Fruit fly (Drosophila melanogaster): ENCODE measurements around the gene CG42521.

Gene CG42521

dm6 chr3L:10637819-10638218, 14.4 kb upstream of the CG42521 start, which contains the start of gene Cnep1r2 (continued):
- peak; percentile 84 for TF ChIP-seq CG5953 (GFP tag; IDR thresholded peaks at IDR 0.05)
- TF ChIP-seq oc (tag; optimal IDR thresholded peaks at IDR 0.05), result peak; percentile 95
- TF ChIP-seq hkb (optimal IDR thresholded peaks at IDR 0.05), result no peak
- peak; percentile 95 for TF ChIP-seq hkb (GFP tag; IDR thresholded peaks at IDR 0.05)
- no peak for TF ChIP-seq ftz-f1 (GFP tag; optimal IDR thresholded peaks at IDR 0.05)
- TF ChIP-seq maf-S (GFP tag; optimal IDR thresholded peaks at IDR 0.05), result peak; percentile 49
- TF ChIP-seq CG32772 (GFP tag; IDR thresholded peaks at IDR 0.05), result peak; percentile 97
- TF ChIP-seq Hr78 (GFP tag; optimal IDR thresholded peaks at IDR 0.05), result no peak
- no peak for TF ChIP-seq Opbp (GFP tag; IDR thresholded peaks at IDR 0.05; ENCODE audit: partially characterized antibody)
- TF ChIP-seq nerfin-1 (tag; optimal IDR thresholded peaks at IDR 0.05), result peak; percentile 94
- TF ChIP-seq mam (GFP tag; optimal IDR thresholded peaks at IDR 0.05), result peak; percentile 82
- TF ChIP-seq Fer2 (tag; optimal IDR thresholded peaks at IDR 0.05), result peak; percentile 97
- peak; percentile 90 for TF ChIP-seq Med (GFP tag)
- TF ChIP-seq pan (optimal IDR thresholded peaks at IDR 0.05), result no peak
- peak in 1 of 2 experiments; percentile 96 for TF ChIP-seq pan (GFP tag; optimal IDR thresholded peaks at IDR 0.05 in 1 of 2, IDR thresholded peaks at IDR 0.05 in 1 of 2)
- no peak for TF ChIP-seq Trl (optimal IDR thresholded peaks at IDR 0.05)
- peak; percentile 65 for TF ChIP-seq Trl (GFP tag; optimal IDR thresholded peaks at IDR 0.05)
- TF ChIP-seq CG2889 (GFP tag; IDR thresholded peaks at IDR 0.05), result peak; percentile 88
- TF ChIP-seq lov (optimal IDR thresholded peaks at IDR 0.05), result no peak
- peak; percentile 85 for TF ChIP-seq lov (GFP tag; IDR thresholded peaks at IDR 0.05)
- peak; percentile 80 for TF ChIP-seq CG10462 (GFP tag; optimal IDR thresholded peaks at IDR 0.05)
- peak; percentile 93 for TF ChIP-seq B-H1 (GFP tag; IDR thresholded peaks at IDR 0.05)
- peak; percentile 96 for TF ChIP-seq Chrac-16 (GFP tag; optimal IDR thresholded peaks at IDR 0.05)
- TF ChIP-seq bcd (GFP tag; optimal IDR thresholded peaks at IDR 0.05), result peak; percentile 96
- TF ChIP-seq CG16863 (GFP tag; optimal IDR thresholded peaks at IDR 0.05), result peak; percentile 23
- peak; percentile 80 for TF ChIP-seq Dip3 (GFP tag; optimal IDR thresholded peaks at IDR 0.05)
- peak; percentile 69; the same call in 1 of the 2 replicates for TF ChIP-seq dati (GFP tag; IDR thresholded peaks at IDR 0.05)
- peak; percentile 87 for TF ChIP-seq CG7987 (GFP tag; optimal IDR thresholded peaks at IDR 0.05)
- peak; percentile 98 for TF ChIP-seq Abd-B (GFP tag; optimal IDR thresholded peaks at IDR 0.05)
- peak; percentile 55 for TF ChIP-seq CG15073 (GFP tag; optimal IDR thresholded peaks at IDR 0.05)
- peak; percentile 87 for TF ChIP-seq ac (GFP tag; optimal IDR thresholded peaks at IDR 0.05)
- TF ChIP-seq CG4424 (GFP tag; optimal IDR thresholded peaks at IDR 0.05), result peak; percentile 92
- peak; percentile 47 for TF ChIP-seq Myb (GFP tag; optimal IDR thresholded peaks at IDR 0.05)
- TF ChIP-seq Taf1 (GFP tag; IDR thresholded peaks at IDR 0.05), result peak; percentile 87
- TF ChIP-seq CG5180 (GFP tag; optimal IDR thresholded peaks at IDR 0.05), result peak; percentile 73
- TF ChIP-seq CG7745 (tag; optimal IDR thresholded peaks at IDR 0.05), result peak; percentile 63
- TF ChIP-seq jumu (GFP tag; optimal IDR thresholded peaks at IDR 0.05), result peak; percentile 53
- TF ChIP-seq Atf3 (GFP tag; optimal IDR thresholded peaks at IDR 0.05), result peak; percentile 56
- TF ChIP-seq NfI (GFP tag; optimal IDR thresholded peaks at IDR 0.05), result peak; percentile 97
- peak; percentile 96 for TF ChIP-seq caup (GFP tag; optimal IDR thresholded peaks at IDR 0.05; ENCODE audit: severe bottlenecking)
- TF ChIP-seq pnt (GFP tag; optimal IDR thresholded peaks at IDR 0.05), result peak; percentile 82
- TF ChIP-seq CG3163 (GFP tag; optimal IDR thresholded peaks at IDR 0.05), result peak; percentile 38
- TF ChIP-seq Atf6 (GFP tag; IDR thresholded peaks at IDR 0.05), result peak; percentile 86
- TF ChIP-seq CG8478 (optimal IDR thresholded peaks at IDR 0.05), result no peak
- TF ChIP-seq HHEX (GFP tag; optimal IDR thresholded peaks at IDR 0.05), result peak; percentile 93
- TF ChIP-seq CG1233 (GFP tag; optimal IDR thresholded peaks at IDR 0.05), result peak; percentile 96
- peak; percentile 63 for TF ChIP-seq CG13624 (GFP tag; optimal IDR thresholded peaks at IDR 0.05)
- peak; percentile 84 for TF ChIP-seq exex (tag; optimal IDR thresholded peaks at IDR 0.05)
- TF ChIP-seq CG9817 (tag; optimal IDR thresholded peaks at IDR 0.05), result peak; percentile 98
- peak in 1 of 2 experiments; percentile 81 for TF ChIP-seq insv (GFP tag; optimal IDR thresholded peaks at IDR 0.05)
- peak; percentile 79 for TF ChIP-seq E2f2 (GFP tag; IDR thresholded peaks at IDR 0.05)
- TF ChIP-seq Asciz (GFP tag; optimal IDR thresholded peaks at IDR 0.05), result peak; percentile 90
